Fruit fly (Drosophila melanogaster) whole organism, pupa: ENCODE measurements around the gene CG3081.

Experiments used
- CG10348 ChIP-seq: fragments of 200-800 bp; sonication (Bioruptor generic); IDR thresholded peaks from 2 replicates; pipeline ENCODE4 v1.3.6; 2022; ENCODE audit warnings: missing biosample characterization, missing genetic modification characterization
- CG12605 ChIP-seq: fragments of 200-800 bp; sonication (Bioruptor generic); IDR thresholded peaks from 2 replicates; pipeline ENCODE4 v1.3.6; 2022; ENCODE audit warnings: missing biosample characterization, missing genetic modification characterization
- CG13204 ChIP-seq: fragments of 200-800 bp; sonication (Bioruptor generic); optimal IDR thresholded peaks from 2 replicates; lab custom pipeline; 2018; ENCODE audit warnings: missing biosample characterization, mild to moderate bottlenecking, missing genetic modification characterization, moderate library complexity
- CG14655 ChIP-seq: fragments of 200-800 bp; sonication (Bioruptor generic); optimal IDR thresholded peaks from 3 replicates; lab custom pipeline; 2017; ENCODE audit warnings: mild to moderate bottlenecking, missing biosample characterization, missing genetic modification reagents, missing genetic modification characterization
- CG15710 ChIP-seq: fragments of 200-800 bp; sonication (Bioruptor generic); optimal IDR thresholded peaks from 2 replicates; lab custom pipeline; 2018; ENCODE audit warnings: missing biosample characterization, mild to moderate bottlenecking, missing genetic modification characterization, moderate library complexity
- CG17806 ChIP-seq: fragments of 200-800 bp; sonication (Bioruptor generic); optimal IDR thresholded peaks from 2 replicates; lab custom pipeline; 2018; ENCODE audit warnings: missing biosample characterization, mild to moderate bottlenecking, missing genetic modification characterization, moderate library complexity
- CG32121 ChIP-seq: fragments of 200-800 bp; sonication (Bioruptor generic); IDR thresholded peaks from 2 replicates; pipeline ENCODE4 v1.3.6; 2022; ENCODE audit warnings: missing biosample characterization, missing genetic modification characterization
- CG34367 ChIP-seq: fragments of 200-800 bp; sonication (Bioruptor generic); optimal IDR thresholded peaks from 2 replicates; lab custom pipeline; 2018; ENCODE audit warnings: missing biosample characterization, mild to moderate bottlenecking, missing genetic modification characterization
- CG4496 ChIP-seq: fragments of 200-800 bp; sonication (Bioruptor generic); IDR thresholded peaks from 3 replicates; pipeline ENCODE4 v1.3.6; 2022; ENCODE audit warnings: missing biosample characterization, missing genetic modification characterization
- CG8159 ChIP-seq: fragments of 200-800 bp; sonication (Bioruptor generic); optimal IDR thresholded peaks from 3 replicates; lab custom pipeline; 2018; ENCODE audit warnings: missing biosample characterization, mild to moderate bottlenecking, missing genetic modification characterization, moderate library complexity
- CG8301 ChIP-seq: fragments of 200-800 bp; sonication (Bioruptor generic); optimal IDR thresholded peaks from 2 replicates; lab custom pipeline; 2018; ENCODE audit warnings: missing biosample characterization, mild to moderate bottlenecking, missing genetic modification characterization
- CG9948 ChIP-seq: fragments of 200-800 bp; sonication (Bioruptor generic); optimal IDR thresholded peaks from 2 replicates; lab custom pipeline; 2018; ENCODE audit warnings: missing biosample characterization, mild to moderate bottlenecking, missing genetic modification characterization, moderate library complexity
- D1 ChIP-seq: fragments of 200-800 bp; sonication (Bioruptor generic); optimal IDR thresholded peaks from 2 replicates; lab custom pipeline; 2018; ENCODE audit warnings: missing biosample characterization, mild to moderate bottlenecking, missing genetic modification characterization, moderate library complexity
- EcR ChIP-seq: fragments of 200-800 bp; sonication (Bioruptor generic); optimal IDR thresholded peaks from 3 replicates; lab custom pipeline; 2019; ENCODE audit warnings: missing biosample characterization, missing genetic modification characterization, mild to moderate bottlenecking, moderate library complexity, missing genetic modification reagents
- Ets98B ChIP-seq: fragments of 200-800 bp; sonication (Bioruptor generic); IDR thresholded peaks from 2 replicates; pipeline ENCODE4 v1.3.6; 2022; ENCODE audit warnings: missing biosample characterization, missing genetic modification characterization
- Pif1A ChIP-seq: fragments of 200-800 bp; sonication (Bioruptor generic); optimal IDR thresholded peaks from 3 replicates; lab custom pipeline; 2016; ENCODE audit warnings: missing biosample characterization, missing genetic modification characterization
- Pif1B ChIP-seq: fragments of 200-800 bp; sonication (Bioruptor generic); optimal IDR thresholded peaks from 3 replicates; lab custom pipeline; 2016; ENCODE audit warnings: missing biosample characterization, missing genetic modification characterization
- Snoo ChIP-seq: fragments of 200-800 bp; sonication (Bioruptor generic); optimal IDR thresholded peaks from 3 replicates; lab custom pipeline; 2017; ENCODE audit warnings: missing biosample characterization, mild to moderate bottlenecking, missing genetic modification characterization, inconsistent platforms
- fd96Ca ChIP-seq: fragments of 200-800 bp; sonication (Bioruptor generic); IDR thresholded peaks from 3 replicates; pipeline ENCODE4 v1.3.6; 2022; ENCODE audit warnings: missing biosample characterization, missing genetic modification characterization
- gl ChIP-seq: fragments of 200-800 bp; sonication (Bioruptor generic); optimal IDR thresholded peaks from 2 replicates; lab custom pipeline; 2018; ENCODE audit warnings: missing biosample characterization, mild to moderate bottlenecking, missing genetic modification characterization
- rn ChIP-seq: fragments of 200-800 bp; sonication (Bioruptor generic); IDR thresholded peaks from 2 replicates; pipeline ENCODE4 v1.3.6; 2022; ENCODE audit warnings: missing biosample characterization, missing genetic modification characterization

The CG3081 gene

dm6 chrX:4643887-4644286 is at the start of gene CG3081:
TSS of gene CG3081 (minus strand) at chrX:4643987.
- TF ChIP-seq Pif1A (no peak), D1 (tag; lab: Kevin White, UChicago) (no peak), CG13204 (no peak), CG10348 (GFP tag; lab: Robert Waterston, UW) (no peak), rn (no peak), Ets98B (GFP tag; lab: Robert Waterston, UW) (no peak), CG8159 (no peak), CG17806 (no peak), fd96Ca (GFP tag; lab: Robert Waterston, UW) (no peak)

- TF ChIP-seq CG4496 (GFP tag; lab: Robert Waterston, UW) (no peak), CG13204 (no peak), CG9948 (tag; lab: Kevin White, UChicago) (no peak), CG32121 (GFP tag; lab: Robert Waterston, UW) (no peak), CG8159 (no peak), Snoo (tag; lab: Kevin White, UChicago) (no peak), rn (no peak), Pif1A (no peak), CG15710 (no peak)
- TF ChIP-seq, all 21 proteins: peak for 0
Measured at dm6 chrX:4692963-4693362, 49.2 kb upstream of the CG3081 start.

DNA sequence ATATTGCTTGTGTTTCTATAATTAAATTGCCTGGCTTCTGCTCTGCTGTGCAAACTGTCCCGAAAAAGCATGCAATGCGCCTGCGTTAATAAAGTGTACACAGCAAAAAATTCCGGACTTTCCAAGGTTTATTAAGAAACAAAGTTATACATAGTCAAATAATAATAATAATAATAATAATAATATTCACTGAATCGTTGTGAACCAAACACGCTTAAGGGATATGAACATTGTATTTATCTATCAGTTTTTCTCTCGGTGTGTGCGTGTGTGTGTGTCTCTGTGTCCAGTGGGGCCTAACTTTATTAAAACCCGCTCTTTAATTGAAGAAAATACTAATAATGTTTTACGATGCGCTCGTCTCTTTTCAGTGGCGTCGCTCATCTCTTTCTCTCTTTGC is 47.4 kb upstream of the CG3081 start:
- TF ChIP-seq CG15710 (peak; percentile 48), CG17806 (peak; percentile 44), CG34367 (tag; lab: Kevin White, UChicago) (peak; percentile 32), CG9948 (tag; lab: Kevin White, UChicago) (peak; percentile 45), Ets98B (GFP tag; lab: Robert Waterston, UW) (0 out of 2 replicates have a peak, but pooled peaks have one; percentile 13), CG8159 (peak; percentile 56), CG8301 (tag; lab: Kevin White, UChicago) (peak; percentile 37), CG14655 (GFP tag; lab: Kevin White, UChicago) (peak; percentile 53), CG12605 (peak; percentile 46; the same call in 1 of the 2 replicates), CG4496 (GFP tag; lab: Robert Waterston, UW) (peak; percentile 46; the same call in 2 of the 3 replicates), CG10348 (GFP tag; lab: Robert Waterston, UW) (no peak), gl (tag; lab: Kevin White, UChicago) (no peak), CG13204 (no peak)
- TF ChIP-seq, all 21 proteins: peak for 10

dm6 chrX:4690767-4691166 is 47.0 kb upstream of the CG3081 start:
- TF ChIP-seq CG14655 (GFP tag; lab: Kevin White, UChicago): no peak
- no peak for TF ChIP-seq Ets98B (GFP tag; lab: Robert Waterston, UW)
- TF ChIP-seq Snoo (tag; lab: Kevin White, UChicago): no peak
- no peak for TF ChIP-seq CG15710
- TF ChIP-seq Pif1A: no peak
- TF ChIP-seq D1 (tag; lab: Kevin White, UChicago): no peak
- TF ChIP-seq CG9948 (tag; lab: Kevin White, UChicago): no peak
- TF ChIP-seq rn: no peak
- no peak for TF ChIP-seq EcR (GFP tag; lab: Kevin White, UChicago)
- no peak for TF ChIP-seq Pif1B (GFP tag; lab: Kevin White, UChicago)

dm6 chrX:4687778-4688399 is 44.1 kb upstream of the CG3081 start, which contains the start of gene ctp:
TSS of gene ctp (plus strand) at chrX:4687800.
- TF ChIP-seq fd96Ca (GFP tag; lab: Robert Waterston, UW): peak; percentile 40; the same call in 1 of the 3 replicates
- TF ChIP-seq CG14655 (GFP tag; lab: Kevin White, UChicago): peak; percentile 25
- no peak for TF ChIP-seq CG9948 (tag; lab: Kevin White, UChicago)
- no peak for TF ChIP-seq CG10348 (GFP tag; lab: Robert Waterston, UW)
- TF ChIP-seq Ets98B (GFP tag; lab: Robert Waterston, UW): peak; percentile 53; the same call in 1 of the 2 replicates
- no peak for TF ChIP-seq CG34367 (tag; lab: Kevin White, UChicago)
- peak; percentile 31 for TF ChIP-seq CG13204
- peak; percentile 39 for TF ChIP-seq Pif1B (GFP tag; lab: Kevin White, UChicago)
- TF ChIP-seq CG4496 (GFP tag; lab: Robert Waterston, UW): peak; percentile 40; the same call in 1 of the 3 replicates
- TF ChIP-seq CG12605: peak; percentile 64; the same call in 1 of the 2 replicates
- TF ChIP-seq rn: no peak
- TF ChIP-seq CG8301 (tag; lab: Kevin White, UChicago): no peak
- peak; percentile 1 for TF ChIP-seq CG8159
- peak; percentile 12 for TF ChIP-seq EcR (GFP tag; lab: Kevin White, UChicago)
- TF ChIP-seq Pif1A: peak; percentile 51
- peak; percentile 10 for TF ChIP-seq Snoo (tag; lab: Kevin White, UChicago)
- no peak for TF ChIP-seq gl (tag; lab: Kevin White, UChicago)
- no peak for TF ChIP-seq D1 (tag; lab: Kevin White, UChicago)
- peak; percentile 24 for TF ChIP-seq CG15710
- peak; percentile 5 for TF ChIP-seq CG17806
- TF ChIP-seq CG32121 (GFP tag; lab: Robert Waterston, UW): peak; percentile 44; the same call in 1 of the 2 replicates

dm6 chrX:4686723-4687122 is 42.9 kb upstream of the CG3081 start, which contains the start of gene Pp2C1:
TSS of gene Pp2C1 (minus strand) at chrX:4686903.
- TF ChIP-seq D1 (tag; lab: Kevin White, UChicago) (no peak), EcR (GFP tag; lab: Kevin White, UChicago) (no peak), gl (tag; lab: Kevin White, UChicago) (no peak), fd96Ca (GFP tag; lab: Robert Waterston, UW) (no peak), rn (no peak), CG12605 (no peak), CG14655 (GFP tag; lab: Kevin White, UChicago) (no peak), Ets98B (GFP tag; lab: Robert Waterston, UW) (no peak), CG9948 (tag; lab: Kevin White, UChicago) (no peak), Snoo (tag; lab: Kevin White, UChicago) (no peak), CG4496 (GFP tag; lab: Robert Waterston, UW) (no peak), CG10348 (GFP tag; lab: Robert Waterston, UW) (no peak), CG17806 (no peak), CG32121 (GFP tag; lab: Robert Waterston, UW) (no peak), CG34367 (tag; lab: Kevin White, UChicago) (no peak), Pif1B (GFP tag; lab: Kevin White, UChicago) (no peak), CG15710 (no peak), Pif1A (no peak)
- TF ChIP-seq, all 21 proteins: peak for 0
